Worm (Caenorhabditis elegans) whole organism, midembryonic: ENCODE data around the gene fbxl-1.

ENCODE experiments used
- flt-1 ChIP-seq: fragments of 200-800 bp; sonication (Bioruptor generic); IDR thresholded peaks from 2 replicates; pipeline ENCODE4 v1.3.6; 2022; ENCODE audit warnings: missing genetic modification characterization, missing compliant biosample characterization
- med-1 ChIP-seq: sonication (generic microtip); optimal IDR thresholded peaks from 2 replicates; lab custom pipeline; 2017; ENCODE audit warnings: missing genetic modification characterization, mild to moderate bottlenecking, missing compliant biosample characterization, antibody characterized with exemption, missing genetic modification reagents; ENCODE audit not compliant: insufficient read depth
- ref-1 ChIP-seq: fragments of 200-800 bp; sonication (Bioruptor generic); conservative IDR thresholded peaks from 2 replicates; pipeline ENCODE4 v1.3.6; 2022; ENCODE audit warnings: missing genetic modification reagents, missing genetic modification characterization, missing compliant biosample characterization
- tab-1 ChIP-seq: fragments of 200-800 bp; sonication (Bioruptor generic); IDR thresholded peaks from 2 replicates; pipeline ENCODE4 v1.3.6; 2022; ENCODE audit warnings: missing genetic modification characterization, missing compliant biosample characterization
- ztf-23 ChIP-seq: fragments of 200-800 bp; sonication (Bioruptor generic); IDR thresholded peaks from 2 replicates; pipeline ENCODE4 v1.3.6; 2022; ENCODE audit warnings: missing genetic modification reagents, missing genetic modification characterization, missing compliant biosample characterization

ce11 chrIII:8237827-8238226 lies 10.2 kb downstream of the fbxl-1 start, which contains the start of gene tsp-2:
- no peak for TF ChIP-seq ref-1 (GFP tag; lab: Robert Waterston, UW)
- no peak for TF ChIP-seq med-1 (GFP tag; lab: Kevin White, UChicago)
- TF ChIP-seq ztf-23 (GFP tag; lab: Robert Waterston, UW), result no peak
- TF ChIP-seq flt-1 (GFP tag; lab: Robert Waterston, UW), result no peak
- TF ChIP-seq tab-1 (GFP tag; lab: Robert Waterston, UW), result no peak
